Worm (Caenorhabditis elegans): ENCODE data around the gene ckb-1.

Gene ckb-1

ce11 chrIII:4407144-4407543 lies 42.1 kb downstream of the ckb-1 start, which contains the start of gene prdx-3:
Gene prdx-3, plus strand, starts transcription at chrIII:4407444.
- no peak for TF ChIP-seq flt-1 (GFP tag; IDR thresholded peaks at IDR 0.05)
- no peak for TF ChIP-seq ref-1 (GFP tag; conservative IDR thresholded peaks at IDR 0.05)
- no peak for TF ChIP-seq ztf-29 (GFP tag; IDR thresholded peaks at IDR 0.05)
- TF ChIP-seq cog-1 (tag; optimal IDR thresholded peaks at IDR 0.05), result no peak
- no peak for TF ChIP-seq klf-2 (GFP tag; conservative IDR thresholded peaks at IDR 0.05)
- no peak for TF ChIP-seq tab-1 (GFP tag; IDR thresholded peaks at IDR 0.05)
- TF ChIP-seq T22C8.4 (GFP tag; IDR thresholded peaks at IDR 0.05), result no peak
- no peak for TF ChIP-seq ztf-23 (GFP tag; IDR thresholded peaks at IDR 0.05)
- no peak for TF ChIP-seq med-1 (GFP tag; optimal IDR thresholded peaks at IDR 0.05; ENCODE audit: insufficient read depth)

DNA sequence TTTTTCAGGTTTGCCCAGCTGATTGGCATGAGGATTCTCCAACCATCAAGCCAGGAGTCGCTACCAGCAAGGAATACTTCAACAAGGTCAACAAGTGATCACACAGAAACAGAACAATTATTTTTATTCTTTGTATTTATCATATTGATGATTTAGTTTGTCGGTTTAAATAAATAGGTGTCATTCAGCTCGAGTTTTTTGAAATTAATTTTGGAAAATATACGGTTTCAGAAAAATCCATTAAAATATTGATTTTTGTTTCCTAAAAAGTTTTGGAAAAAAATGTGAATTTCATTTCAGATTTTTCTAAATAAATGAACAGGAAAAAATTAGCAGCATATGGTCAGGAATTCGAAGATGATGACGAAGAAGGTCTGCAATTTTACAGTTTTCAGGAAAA lies 43.2 kb downstream of the ckb-1 start, which contains the start of gene gpch-1:
Gene gpch-1, plus strand, starts transcription at position 301 of the 400 bp plus-strand sequence.
- TF ChIP-seq flt-1 (GFP tag; IDR thresholded peaks at IDR 0.05) (no peak), tab-1 (GFP tag; IDR thresholded peaks at IDR 0.05) (no peak), T22C8.4 (GFP tag; IDR thresholded peaks at IDR 0.05) (no peak), ztf-23 (GFP tag; IDR thresholded peaks at IDR 0.05) (no peak), ztf-29 (GFP tag; IDR thresholded peaks at IDR 0.05) (no peak), cog-1 (tag; optimal IDR thresholded peaks at IDR 0.05) (no peak), med-1 (GFP tag; optimal IDR thresholded peaks at IDR 0.05; ENCODE audit: insufficient read depth) (no peak), klf-2 (GFP tag; conservative IDR thresholded peaks at IDR 0.05) (no peak), ref-1 (GFP tag; conservative IDR thresholded peaks at IDR 0.05) (no peak)

ce11 chrIII:4412108-4413009 lies 47.3 kb downstream of the ckb-1 start:
- TF ChIP-seq klf-2 (GFP tag; conservative IDR thresholded peaks at IDR 0.05), result no peak
- no peak for TF ChIP-seq med-1 (GFP tag; optimal IDR thresholded peaks at IDR 0.05; ENCODE audit: insufficient read depth)
- TF ChIP-seq ztf-23 (GFP tag; IDR thresholded peaks at IDR 0.05), result no peak

ce11 chrIII:4413099-4413498 lies 48.0 kb downstream of the ckb-1 start, which contains the start of gene mpc-1:
Gene mpc-1, plus strand, starts transcription at chrIII:4413457.
- TF ChIP-seq T22C8.4 (GFP tag; IDR thresholded peaks at IDR 0.05), result no peak
- no peak for TF ChIP-seq ztf-29 (GFP tag; IDR thresholded peaks at IDR 0.05)
- no peak for TF ChIP-seq flt-1 (GFP tag; IDR thresholded peaks at IDR 0.05)
- TF ChIP-seq tab-1 (GFP tag; IDR thresholded peaks at IDR 0.05), result no peak
- no peak for TF ChIP-seq ref-1 (GFP tag; conservative IDR thresholded peaks at IDR 0.05)
- TF ChIP-seq klf-2 (GFP tag; conservative IDR thresholded peaks at IDR 0.05), result no peak
- no peak for TF ChIP-seq med-1 (GFP tag; optimal IDR thresholded peaks at IDR 0.05; ENCODE audit: insufficient read depth)
- TF ChIP-seq cog-1 (tag; optimal IDR thresholded peaks at IDR 0.05), result no peak
- TF ChIP-seq ztf-23 (GFP tag; IDR thresholded peaks at IDR 0.05), result no peak

DNA sequence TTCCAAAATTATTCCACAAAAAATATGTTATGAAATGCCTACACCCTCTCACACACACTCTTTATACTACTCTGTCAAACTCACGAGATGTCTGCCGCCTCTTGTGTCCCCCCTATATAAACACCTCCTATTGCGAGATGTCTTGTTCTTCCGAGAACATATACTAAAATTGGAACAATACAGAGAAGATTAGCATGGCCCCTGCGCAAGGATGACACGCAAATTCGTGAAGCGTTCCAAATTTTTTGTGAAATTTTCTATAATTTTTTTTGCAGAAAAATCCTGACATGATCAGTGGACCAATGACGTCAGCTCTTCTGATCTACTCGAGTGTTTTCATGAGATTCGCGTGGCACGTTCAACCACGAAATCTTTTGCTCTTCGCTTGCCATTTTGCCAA lies 49.0 kb downstream of the ckb-1 start:
- TF ChIP-seq tab-1 (GFP tag; IDR thresholded peaks at IDR 0.05), result peak; percentile 80
- TF ChIP-seq ref-1 (GFP tag; conservative IDR thresholded peaks at IDR 0.05), result peak; percentile 64
- TF ChIP-seq T22C8.4 (GFP tag; IDR thresholded peaks at IDR 0.05), result peak; percentile 64
- TF ChIP-seq klf-2 (GFP tag; conservative IDR thresholded peaks at IDR 0.05), result peak; percentile 68
- peak; percentile 84 for TF ChIP-seq flt-1 (GFP tag; IDR thresholded peaks at IDR 0.05)
- TF ChIP-seq ztf-23 (GFP tag; IDR thresholded peaks at IDR 0.05), result peak; percentile 77

ce11 chrIII:4415135-4415534 lies 50.1 kb downstream of the ckb-1 start, which contains the start of gene R07E5.11:
Gene R07E5.11, minus strand, starts transcription at chrIII:4415235.
- TF ChIP-seq ztf-23 (GFP tag; IDR thresholded peaks at IDR 0.05) (no peak), ref-1 (GFP tag; conservative IDR thresholded peaks at IDR 0.05) (no peak)

Measured in whole organism, midembryonic.